Worm (Caenorhabditis elegans) whole organism, late embryonic: ENCODE results near the gene C55A6.3.

Source experiments
- che-1 ChIP-seq: sonication (generic microtip); optimal IDR thresholded peaks from 2 replicates; lab custom pipeline; 2016; ENCODE audit warnings: mild to moderate bottlenecking, missing genetic modification characterization, missing compliant biosample characterization
- elt-4 ChIP-seq: sonication (generic microtip); optimal IDR thresholded peaks from 2 replicates; lab custom pipeline; 2016; ENCODE audit warnings: missing genetic modification characterization, missing compliant biosample characterization
- ets-4 ChIP-seq: sonication (generic microtip); optimal IDR thresholded peaks from 2 replicates; lab custom pipeline; 2016; ENCODE audit warnings: missing genetic modification characterization, missing compliant biosample characterization

The C55A6.3 gene

DNA sequence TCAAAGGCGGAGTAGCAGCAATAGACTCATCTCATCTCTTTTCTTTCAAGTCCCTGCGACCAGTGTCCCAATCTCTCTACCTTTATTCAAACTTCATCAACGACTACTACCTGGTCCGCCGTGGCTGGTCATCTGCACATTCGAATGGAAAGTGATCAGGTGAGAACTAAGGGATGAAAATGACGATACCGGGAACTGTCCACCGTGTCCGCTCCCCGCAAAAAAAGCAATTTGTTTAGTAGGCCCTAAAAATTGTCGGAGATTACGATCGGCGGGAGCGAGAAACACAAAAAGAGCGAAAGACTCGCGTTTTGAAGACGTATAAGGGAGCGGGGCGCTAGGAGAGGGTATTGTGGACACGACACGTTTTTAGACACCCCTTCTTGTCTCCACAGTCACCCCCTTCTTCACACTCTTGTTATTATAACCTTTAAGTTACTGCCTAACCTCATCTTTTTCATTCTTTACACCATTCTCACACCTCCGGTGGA, 50.3 kb downstream of the C55A6.3 start, which contains the start of gene zipt-16:
Gene zipt-16, plus strand, starts transcription at position 51 of the 491 bp plus-strand sequence.
- TF ChIP-seq elt-4 (peak; percentile 2), che-1 (no peak), ets-4 (no peak)
- TF ChIP-seq, all 69 proteins: peak for 1
